Fruit fly (Drosophila melanogaster) whole organism, wandering third instar larva: ENCODE measurements around the gene Lint-O.

Experiments used
- Dfd ChIP-seq: fragments of >200 bp; optimal IDR thresholded peaks from 2 replicates; lab custom pipeline; 2017; ENCODE audit warnings: missing biosample characterization, missing genetic modification characterization
- HLH106 ChIP-seq: fragments of 200-800 bp; optimal IDR thresholded peaks from 3 replicates; lab custom pipeline; 2019; ENCODE audit warnings: missing biosample characterization, mild to moderate bottlenecking, missing genetic modification characterization, moderate library complexity
- Myc ChIP-seq: fragments of >200 bp; optimal IDR thresholded peaks from 2 replicates; lab custom pipeline; 2017
- Rel ChIP-seq, 2 experiments: fragments of 200-800 bp; sonication (Bioruptor generic) in 1 of 2; optimal IDR thresholded peaks; 2 replicates in 1 of 2; 3 replicates in 1 of 2; lab custom pipeline; 2016 to 2019; ENCODE audit warnings: mild to moderate bottlenecking in 2 of 2, missing biosample characterization in 2 of 2, missing genetic modification characterization in 2 of 2, moderate library complexity in 1 of 2
- dmrt93B ChIP-seq: fragments of 200-800 bp; sonication (Bioruptor generic); optimal IDR thresholded peaks from 2 replicates; lab custom pipeline; 2018; ENCODE audit warnings: missing biosample characterization, mild to moderate bottlenecking, missing genetic modification characterization
- h ChIP-seq: fragments of 200-800 bp; sonication (Bioruptor generic); optimal IDR thresholded peaks from 3 replicates; lab custom pipeline; 2016; ENCODE audit warnings: missing biosample characterization, mild to moderate bottlenecking, missing genetic modification characterization
- pan ChIP-seq: fragments of >200 bp; optimal IDR thresholded peaks from 2 replicates; lab custom pipeline; 2017
- psq ChIP-seq: fragments of 200-800 bp; sonication (Bioruptor generic); optimal IDR thresholded peaks from 3 replicates; lab custom pipeline; 2017; ENCODE audit warnings: missing biosample characterization, mild to moderate bottlenecking, missing genetic modification characterization, moderate library complexity

DNA sequence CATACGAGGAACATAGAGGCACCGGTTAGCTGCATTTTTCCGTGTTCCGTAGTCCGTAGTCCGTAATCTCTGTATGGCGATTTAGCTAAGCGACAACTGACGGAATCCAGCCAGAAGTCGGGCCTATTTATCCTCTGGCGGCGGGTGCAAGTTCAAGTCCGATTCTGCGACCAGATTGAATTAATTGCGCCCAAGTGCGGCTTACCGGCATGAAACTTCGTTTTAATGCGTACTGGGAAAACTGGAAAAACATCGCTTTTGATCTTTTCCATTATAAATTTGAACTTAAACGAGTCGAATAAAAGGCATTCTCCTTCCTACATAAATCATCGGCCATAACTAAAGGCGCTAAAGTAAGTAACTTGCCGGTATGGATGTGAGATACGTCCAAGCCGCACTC, 4.7 kb upstream of the Lint-O start, which contains the start of gene dyw:
- TF ChIP-seq Dfd, result no peak
- no peak for TF ChIP-seq psq (GFP tag; lab: Kevin White, UChicago)
- no peak for TF ChIP-seq dmrt93B (GFP tag; lab: Kevin White, UChicago)
- no peak for TF ChIP-seq Rel (GFP tag; optimal IDR thresholded peaks at IDR 0.05; lab: Kevin White, UChicago)
- TF ChIP-seq Rel (tag; optimal IDR thresholded peaks at IDR 0.05; lab: Kevin White, UChicago), result no peak
- no peak for TF ChIP-seq pan (lab: Kevin White, UChicago)
- no peak for TF ChIP-seq h (GFP tag; lab: Kevin White, UChicago)
- no peak for TF ChIP-seq Myc (lab: Kevin White, UChicago)
- no peak for TF ChIP-seq HLH106 (tag; lab: Kevin White, UChicago)
